In genomic region chrX:1135006-1135376, dm6 we compare ENCODE assay signal across 2 fruit fly cellular contexts.
TF ChIP-seq lines count a peak whose summit lies in the region.

No protein-coding gene starts in this region.

TF ChIP-seq in whole organism, embryonic, 481 proteins besides CTCF, POLR2A, EP300 and RAD21 (continued from another document):
- TF ChIP-seq Side (GFP tag; optimal IDR thresholded peaks at IDR 0.05; lab: Kevin White, UChicago) (peak; percentile 13), CG15514 (GFP tag; optimal IDR thresholded peaks at IDR 0.05; lab: Kevin White, UChicago) (peak; percentile 2), CG34224 (GFP tag; IDR thresholded peaks at IDR 0.05; lab: Robert Waterston, UW; ENCODE audit: partially characterized antibody) (0 out of 3 replicates have a peak, but pooled peaks have one; percentile 2), CG17829 (tag; optimal IDR thresholded peaks at IDR 0.05; lab: Kevin White, UChicago) (peak; percentile 3), CG11456 (GFP tag; IDR thresholded peaks at IDR 0.05; lab: Robert Waterston, UW) (no peak), CG9932 (GFP tag; IDR thresholded peaks at IDR 0.05; lab: Robert Waterston, UW) (peak; percentile 39), CG7556 (GFP tag; optimal IDR thresholded peaks at IDR 0.05; lab: Kevin White, UChicago) (peak; percentile 18), chif (GFP tag; optimal IDR thresholded peaks at IDR 0.05; lab: Kevin White, UChicago) (peak in 1 of 2 experiments; percentile 8), nom (GFP tag; optimal IDR thresholded peaks at IDR 0.05; lab: Kevin White, UChicago) (peak; percentile 44), gem (tag; optimal IDR thresholded peaks at IDR 0.05; lab: Kevin White, UChicago) (peak; percentile 23), CG4360 (GFP tag; IDR thresholded peaks at IDR 0.05; lab: Robert Waterston, UW) (no peak), CG6175 (GFP tag; IDR thresholded peaks at IDR 0.05; lab: Robert Waterston, UW) (no peak), nau (GFP tag; optimal IDR thresholded peaks at IDR 0.05; lab: Kevin White, UChicago) (peak; percentile 3), pita (GFP tag; optimal IDR thresholded peaks at IDR 0.05; lab: Kevin White, UChicago) (no peak), nmo (GFP tag; optimal IDR thresholded peaks at IDR 0.05; lab: Kevin White, UChicago) (peak; percentile 11), Sry-β (GFP tag; optimal IDR thresholded peaks at IDR 0.05; lab: Kevin White, UChicago) (peak; percentile 95), row (GFP tag; IDR thresholded peaks at IDR 0.05; lab: Robert Waterston, UW) (peak; percentile 89), CG12391 (tag; optimal IDR thresholded peaks at IDR 0.05; lab: Kevin White, UChicago) (peak; percentile 6), Dip2 (GFP tag; IDR thresholded peaks at IDR 0.05; lab: Robert Waterston, UW) (no peak), CG11695 (GFP tag; IDR thresholded peaks at IDR 0.05; lab: Robert Waterston, UW) (peak; percentile 48; the same call in 1 of the 3 replicates), br (optimal IDR thresholded peaks at IDR 0.05; lab: Kevin White, UChicago) (no peak), CG3281 (GFP tag; optimal IDR thresholded peaks at IDR 0.05; lab: Kevin White, UChicago) (peak; percentile 24), Aef1 (GFP tag; IDR thresholded peaks at IDR 0.05; lab: Robert Waterston, UW) (0 out of 3 replicates have a peak, but pooled peaks have one; percentile 25), CG8290 (GFP tag; optimal IDR thresholded peaks at IDR 0.05; lab: Kevin White, UChicago) (no peak), CG8290 (tag; optimal IDR thresholded peaks at IDR 0.05; lab: Kevin White, UChicago) (peak in 1 of 2 experiments; percentile 1), CG10979 (tag; optimal IDR thresholded peaks at IDR 0.05; lab: Kevin White, UChicago) (peak; percentile 17), Atf6 (GFP tag; IDR thresholded peaks at IDR 0.05; lab: Robert Waterston, UW) (peak; percentile 38; the same call in 1 of the 2 replicates), CG6689 (GFP tag; IDR thresholded peaks at IDR 0.05; lab: Robert Waterston, UW) (no peak), CG7357 (GFP tag; IDR thresholded peaks at IDR 0.05; lab: Robert Waterston, UW) (no peak), Tbp (GFP tag; optimal IDR thresholded peaks at IDR 0.05; lab: Kevin White, UChicago) (peak; percentile 59), CG2678 (tag; optimal IDR thresholded peaks at IDR 0.05; lab: Kevin White, UChicago) (peak; percentile 48), nerfin-1 (tag; optimal IDR thresholded peaks at IDR 0.05; lab: Kevin White, UChicago) (peak; percentile 6), CG5953 (GFP tag; IDR thresholded peaks at IDR 0.05; lab: Robert Waterston, UW) (no peak), scrt (GFP tag; optimal IDR thresholded peaks at IDR 0.05; lab: Kevin White, UChicago) (peak; percentile 74), CG13424 (tag; optimal IDR thresholded peaks at IDR 0.05; lab: Kevin White, UChicago) (peak; percentile 29), ftz-f1 (GFP tag; optimal IDR thresholded peaks at IDR 0.05; lab: Kevin White, UChicago) (no peak), Med (GFP tag; lab: Kevin White, UChicago) (peak; percentile 83), dmrt99B (tag; optimal IDR thresholded peaks at IDR 0.05; lab: Kevin White, UChicago) (peak; percentile 19), grn (GFP tag; optimal IDR thresholded peaks at IDR 0.05; lab: Kevin White, UChicago) (no peak), Deaf1 (tag; optimal IDR thresholded peaks at IDR 0.05; lab: Kevin White, UChicago) (peak; percentile 18), unpg (GFP tag; optimal IDR thresholded peaks at IDR 0.05; lab: Kevin White, UChicago) (peak; percentile 14), CG12659 (GFP tag; optimal IDR thresholded peaks at IDR 0.05; lab: Kevin White, UChicago) (peak; percentile 4), CG11504 (tag; optimal IDR thresholded peaks at IDR 0.05; lab: Kevin White, UChicago) (peak; percentile 36)

TF ChIP-seq in whole organism, prepupa, 60 proteins besides CTCF, POLR2A, EP300 and RAD21 (continued from another document):
- TF ChIP-seq net (GFP tag; optimal IDR thresholded peaks at IDR 0.05; lab: Kevin White, UChicago) (peak; percentile 16), CG32006 (GFP tag; optimal IDR thresholded peaks at IDR 0.05; lab: Kevin White, UChicago) (peak; percentile 31), CG16779 (tag; optimal IDR thresholded peaks at IDR 0.05; lab: Kevin White, UChicago) (no peak), topi (GFP tag; optimal IDR thresholded peaks at IDR 0.05; lab: Kevin White, UChicago) (no peak), CG31627 (GFP tag; optimal IDR thresholded peaks at IDR 0.05; lab: Kevin White, UChicago) (no peak), CG6808 (GFP tag; optimal IDR thresholded peaks at IDR 0.05; lab: Kevin White, UChicago) (no peak), Eip75B (GFP tag; optimal IDR thresholded peaks at IDR 0.05; lab: Kevin White, UChicago) (peak; percentile 48), pdm3 (GFP tag; optimal IDR thresholded peaks at IDR 0.05; lab: Kevin White, UChicago) (peak; percentile 17), CG9139 (GFP tag; optimal IDR thresholded peaks at IDR 0.05; lab: Kevin White, UChicago) (no peak), Met (GFP tag; optimal IDR thresholded peaks at IDR 0.05; lab: Kevin White, UChicago) (peak; percentile 51), svp (GFP tag; lab: Kevin White, UChicago) (no peak), cyc (GFP tag; optimal IDR thresholded peaks at IDR 0.05; lab: Kevin White, UChicago) (peak; percentile 18), dac (GFP tag; optimal IDR thresholded peaks at IDR 0.05; lab: Kevin White, UChicago) (no peak), CG11762 (GFP tag; optimal IDR thresholded peaks at IDR 0.05; lab: Kevin White, UChicago; ENCODE audit: insufficient read depth) (no peak), Eip78C (GFP tag; lab: Kevin White, UChicago) (peak; percentile 67), Lpt (GFP tag; optimal IDR thresholded peaks at IDR 0.05; lab: Kevin White, UChicago) (no peak), CG15336 (GFP tag; IDR thresholded peaks at IDR 0.05; lab: Robert Waterston, UW) (no peak), CG8119 (GFP tag; IDR thresholded peaks at IDR 0.05; lab: Robert Waterston, UW) (no peak), CG3919 (GFP tag; optimal IDR thresholded peaks at IDR 0.05; lab: Kevin White, UChicago) (peak; percentile 28), CG34406 (GFP tag; optimal IDR thresholded peaks at IDR 0.05; lab: Kevin White, UChicago) (no peak), CG8632 (GFP tag; optimal IDR thresholded peaks at IDR 0.05; lab: Kevin White, UChicago) (no peak), CG6276 (GFP tag; optimal IDR thresholded peaks at IDR 0.05; lab: Kevin White, UChicago) (peak; percentile 38), Ets96B (tag; optimal IDR thresholded peaks at IDR 0.05; lab: Kevin White, UChicago) (peak; percentile 11), esn (GFP tag; optimal IDR thresholded peaks at IDR 0.05; lab: Kevin White, UChicago) (peak; percentile 21), CG6854 (GFP tag; optimal IDR thresholded peaks at IDR 0.05; lab: Kevin White, UChicago) (no peak), vri (GFP tag; optimal IDR thresholded peaks at IDR 0.05; lab: Kevin White, UChicago) (peak; percentile 13), CG6792 (GFP tag; optimal IDR thresholded peaks at IDR 0.05; lab: Kevin White, UChicago) (no peak), CG7368 (GFP tag; optimal IDR thresholded peaks at IDR 0.05; lab: Kevin White, UChicago) (no peak), OdsH (GFP tag; optimal IDR thresholded peaks at IDR 0.05; lab: Kevin White, UChicago) (no peak), Smox (GFP tag; optimal IDR thresholded peaks at IDR 0.05; lab: Kevin White, UChicago) (no peak), CG8319 (GFP tag; optimal IDR thresholded peaks at IDR 0.05; lab: Kevin White, UChicago) (no peak), CG11902 (GFP tag; optimal IDR thresholded peaks at IDR 0.05; lab: Kevin White, UChicago) (no peak), Ets21C (GFP tag; optimal IDR thresholded peaks at IDR 0.05; lab: Kevin White, UChicago) (no peak), ss (GFP tag; optimal IDR thresholded peaks at IDR 0.05; lab: Kevin White, UChicago) (peak in 1 of 2 experiments; percentile 24), CG11294 (GFP tag; IDR thresholded peaks at IDR 0.05; lab: Robert Waterston, UW) (no peak), acj6 (GFP tag; optimal IDR thresholded peaks at IDR 0.05; lab: Kevin White, UChicago) (no peak), CG3032 (tag; optimal IDR thresholded peaks at IDR 0.05; lab: Kevin White, UChicago) (peak; percentile 19)
